Fruit fly (Drosophila melanogaster) whole organism, embryonic: ENCODE measurements around the gene CG5376.

Source experiments
- Ada2b ChIP-seq: fragments of 200-800 bp; sonication (Bioruptor generic); IDR thresholded peaks from 2 replicates; pipeline ENCODE4 v1.3.6; 2022; ENCODE audit warnings: missing biosample characterization, missing genetic modification characterization
- Aef1 ChIP-seq: fragments of 200-800 bp; sonication (Bioruptor generic); IDR thresholded peaks from 3 replicates; pipeline ENCODE4 v1.3.6; 2022; ENCODE audit warnings: missing biosample characterization, missing genetic modification characterization
- B-H1 ChIP-seq: fragments of 200-800 bp; sonication (Bioruptor generic); IDR thresholded peaks from 3 replicates; pipeline ENCODE4 v1.3.6; 2022; ENCODE audit warnings: missing biosample characterization, missing genetic modification characterization
- BtbVII ChIP-seq: fragments of 200-800 bp; sonication (Bioruptor generic); optimal IDR thresholded peaks from 3 replicates; lab custom pipeline; 2017; ENCODE audit warnings: missing biosample characterization, mild to moderate bottlenecking, missing genetic modification characterization
- CG10209 ChIP-seq: fragments of 200-800 bp; sonication (Bioruptor generic); optimal IDR thresholded peaks from 3 replicates; lab custom pipeline; 2017; ENCODE audit warnings: missing biosample characterization, mild to moderate bottlenecking, missing genetic modification characterization, missing genetic modification reagents
- CG1024 ChIP-seq: fragments of 200-800 bp; sonication (Bioruptor generic); IDR thresholded peaks from 2 replicates; pipeline ENCODE4 v1.3.6; 2022; ENCODE audit warnings: missing biosample characterization, missing genetic modification characterization
- CG12299 ChIP-seq: fragments of 200-800 bp; sonication (Bioruptor generic); optimal IDR thresholded peaks from 2 replicates; lab custom pipeline; 2018; ENCODE audit warnings: missing biosample characterization, mild to moderate bottlenecking, missing genetic modification characterization
- CG12391 ChIP-seq: fragments of 200-800 bp; sonication (Bioruptor generic); optimal IDR thresholded peaks from 3 replicates; lab custom pipeline; 2018; ENCODE audit warnings: missing biosample characterization, mild to moderate bottlenecking, missing genetic modification characterization, moderate library complexity
- CG15269 ChIP-seq: fragments of 200-800 bp; sonication (Bioruptor generic); optimal IDR thresholded peaks from 2 replicates; lab custom pipeline; 2018; ENCODE audit warnings: missing biosample characterization, mild to moderate bottlenecking, missing genetic modification characterization, moderate library complexity
- CG15696 ChIP-seq: fragments of 200-800 bp; sonication (Bioruptor generic); optimal IDR thresholded peaks from 2 replicates; lab custom pipeline; 2019; ENCODE audit warnings: missing biosample characterization, mild to moderate bottlenecking, missing genetic modification characterization, moderate library complexity
- CG1603 ChIP-seq: fragments of 200-800 bp; sonication (Bioruptor generic); optimal IDR thresholded peaks from 2 replicates; lab custom pipeline; 2019; ENCODE audit warnings: missing biosample characterization, mild to moderate bottlenecking, missing genetic modification characterization, moderate library complexity
- CG17802 ChIP-seq: fragments of 200-800 bp; sonication (Bioruptor generic); optimal IDR thresholded peaks from 2 replicates; lab custom pipeline; 2018; ENCODE audit warnings: missing biosample characterization, mild to moderate bottlenecking, missing genetic modification characterization, moderate library complexity
- CG2116 ChIP-seq: fragments of 200-800 bp; sonication (Bioruptor generic); optimal IDR thresholded peaks from 3 replicates; lab custom pipeline; 2018; ENCODE audit warnings: missing biosample characterization, mild to moderate bottlenecking, missing genetic modification characterization
- CG3847 ChIP-seq: fragments of 200-800 bp; sonication (Bioruptor generic); IDR thresholded peaks from 2 replicates; pipeline ENCODE4 v1.3.6; 2022; ENCODE audit warnings: missing biosample characterization, missing genetic modification characterization
- CG4282 ChIP-seq: fragments of 200-800 bp; sonication (Bioruptor generic); optimal IDR thresholded peaks from 2 replicates; lab custom pipeline; 2016; ENCODE audit warnings: missing biosample characterization, missing genetic modification characterization
- CG4328 ChIP-seq: fragments of 200-800 bp; sonication (Bioruptor generic); optimal IDR thresholded peaks from 3 replicates; lab custom pipeline; 2017; ENCODE audit warnings: missing biosample characterization, missing genetic modification reagents, missing genetic modification characterization
- CG6813 ChIP-seq: fragments of 200-800 bp; sonication (Bioruptor generic); optimal IDR thresholded peaks from 2 replicates; lab custom pipeline; 2017; ENCODE audit warnings: missing biosample characterization, missing genetic modification characterization, mild to moderate bottlenecking, moderate library complexity, missing genetic modification reagents
- CG6854 ChIP-seq: fragments of 200-800 bp; sonication (Bioruptor generic); optimal IDR thresholded peaks from 3 replicates; lab custom pipeline; 2017; ENCODE audit warnings: missing biosample characterization, mild to moderate bottlenecking, missing genetic modification characterization
- CG7556 ChIP-seq: fragments of 200-800 bp; sonication (Bioruptor generic); optimal IDR thresholded peaks from 2 replicates; lab custom pipeline; 2017; ENCODE audit warnings: missing biosample characterization, mild to moderate bottlenecking, missing genetic modification characterization
- CG7745 ChIP-seq: fragments of 200-800 bp; sonication (Bioruptor generic); optimal IDR thresholded peaks from 2 replicates; lab custom pipeline; 2018; ENCODE audit warnings: missing biosample characterization, mild to moderate bottlenecking, missing genetic modification characterization, moderate library complexity
- CG7963 ChIP-seq: fragments of 200-800 bp; sonication (Bioruptor generic); IDR thresholded peaks from 3 replicates; pipeline ENCODE4 v1.3.6; 2022; ENCODE audit warnings: missing biosample characterization, missing genetic modification characterization; ENCODE audit not compliant: partially characterized antibody
- CG8089 ChIP-seq: fragments of 200-800 bp; sonication (Bioruptor generic); optimal IDR thresholded peaks from 3 replicates; lab custom pipeline; 2016; ENCODE audit warnings: missing biosample characterization, missing genetic modification characterization
- CG8281 ChIP-seq: fragments of 200-800 bp; sonication (Bioruptor generic); optimal IDR thresholded peaks from 2 replicates; lab custom pipeline; 2018; ENCODE audit warnings: missing biosample characterization, mild to moderate bottlenecking, missing genetic modification characterization, moderate library complexity
- Doc3 ChIP-seq: fragments of 200-800 bp; sonication (Bioruptor generic); IDR thresholded peaks from 3 replicates; pipeline ENCODE4 v1.3.6; 2022; ENCODE audit warnings: missing biosample characterization, missing genetic modification characterization; ENCODE audit not compliant: partially characterized antibody
- Fer3 ChIP-seq: fragments of 200-800 bp; sonication (Bioruptor generic); optimal IDR thresholded peaks from 2 replicates; lab custom pipeline; 2018; ENCODE audit warnings: missing biosample characterization, mild to moderate bottlenecking, missing genetic modification characterization, moderate library complexity
- H15 ChIP-seq: fragments of 200-800 bp; sonication (Bioruptor generic); IDR thresholded peaks from 3 replicates; pipeline ENCODE4 v1.3.6; 2022; ENCODE audit warnings: missing biosample characterization, missing genetic modification characterization
- NC2α ChIP-seq: fragments of 200-800 bp; sonication (Bioruptor generic); optimal IDR thresholded peaks from 2 replicates; lab custom pipeline; 2016; ENCODE audit warnings: missing biosample characterization, missing genetic modification characterization
- Rx ChIP-seq: fragments of 200-800 bp; sonication (Bioruptor generic); IDR thresholded peaks from 2 replicates; pipeline ENCODE4 v1.3.6; 2022; ENCODE audit warnings: missing biosample characterization, missing genetic modification characterization
- Scr ChIP-seq: fragments of 200-800 bp; sonication (Bioruptor generic); IDR thresholded peaks from 2 replicates; pipeline ENCODE4 v1.3.6; 2022; ENCODE audit warnings: missing biosample characterization, missing genetic modification characterization; ENCODE audit not compliant: partially characterized antibody
- Sin3A ChIP-seq: fragments of >200 bp; optimal IDR thresholded peaks from 2 replicates; lab custom pipeline; 2018
- Sox102F ChIP-seq: fragments of 200-800 bp; sonication (Bioruptor generic); optimal IDR thresholded peaks from 2 replicates; lab custom pipeline; 2018; ENCODE audit warnings: missing biosample characterization, mild to moderate bottlenecking, missing genetic modification characterization, moderate library complexity
- Spps ChIP-seq: fragments of 200-800 bp; sonication (Bioruptor generic); optimal IDR thresholded peaks from 2 replicates; lab custom pipeline; 2018; ENCODE audit warnings: missing biosample characterization, mild to moderate bottlenecking, missing genetic modification characterization
- Sry-β ChIP-seq: fragments of 200-800 bp; sonication (Bioruptor generic); optimal IDR thresholded peaks from 2 replicates; lab custom pipeline; 2018; ENCODE audit warnings: missing biosample characterization, mild to moderate bottlenecking, missing genetic modification characterization, moderate library complexity
- Usf ChIP-seq: fragments of 200-800 bp; sonication (Bioruptor generic); optimal IDR thresholded peaks from 2 replicates; lab custom pipeline; 2017; ENCODE audit warnings: missing genotype, missing biosample characterization, missing genetic modification characterization
- cg ChIP-seq: fragments of 200-800 bp; sonication (Bioruptor generic); optimal IDR thresholded peaks from 3 replicates; lab custom pipeline; 2019; ENCODE audit warnings: missing biosample characterization, mild to moderate bottlenecking, missing genetic modification characterization, moderate library complexity
- crc ChIP-seq: fragments of 200-800 bp; sonication (Bioruptor generic); optimal IDR thresholded peaks from 2 replicates; lab custom pipeline; 2016; ENCODE audit warnings: missing biosample characterization, missing genetic modification characterization
- crp ChIP-seq, 2 experiments: fragments of 200-800 bp; sonication (Bioruptor generic); optimal IDR thresholded peaks; 2 replicates in 1 of 2; 3 replicates in 1 of 2; lab custom pipeline; 2017; ENCODE audit warnings: missing biosample characterization in 2 of 2, missing genetic modification characterization in 2 of 2, mild to moderate bottlenecking in 1 of 2, moderate library complexity in 1 of 2
- dpn ChIP-seq, 2 experiments: fragments of 200-800 bp; sonication (Bioruptor generic); optimal IDR thresholded peaks; 3 replicates each; lab custom pipeline; 2016; ENCODE audit warnings: missing biosample characterization in 2 of 2, missing genetic modification characterization in 2 of 2
- fu2 ChIP-seq: fragments of 200-800 bp; sonication (Bioruptor generic); optimal IDR thresholded peaks from 2 replicates; lab custom pipeline; 2016; ENCODE audit warnings: missing biosample characterization, missing genetic modification characterization
- gt ChIP-seq: fragments of 200-800 bp; sonication (Bioruptor generic); IDR thresholded peaks from 2 replicates; pipeline ENCODE4 v1.3.6; 2022; ENCODE audit warnings: missing biosample characterization, missing genetic modification characterization
- ken ChIP-seq: fragments of 200-800 bp; sonication (Bioruptor generic); IDR thresholded peaks from 3 replicates; pipeline ENCODE4 v1.3.6; 2022; ENCODE audit warnings: missing biosample characterization, missing genetic modification characterization
- lilli ChIP-seq: fragments of 200-800 bp; sonication (Bioruptor generic); optimal IDR thresholded peaks from 3 replicates; lab custom pipeline; 2016; ENCODE audit warnings: missing biosample characterization, missing genetic modification characterization
- lola ChIP-seq, 3 experiments: fragments of >200 bp in 2 of 3; fragments of 200-800 bp in 1 of 3; sonication (Bioruptor generic) in 1 of 3; optimal IDR thresholded peaks; 2 replicates each; lab custom pipeline; 2017 to 2019; ENCODE audit warnings: missing biosample characterization in 3 of 3, missing genetic modification characterization in 3 of 3, mild to moderate bottlenecking in 1 of 3, moderate library complexity in 1 of 3
- nmo ChIP-seq: fragments of 200-800 bp; sonication (Bioruptor generic); optimal IDR thresholded peaks from 2 replicates; lab custom pipeline; 2018; ENCODE audit warnings: missing biosample characterization, mild to moderate bottlenecking, missing genetic modification characterization, moderate library complexity
- pb ChIP-seq: fragments of 200-800 bp; sonication (Bioruptor generic); optimal IDR thresholded peaks from 3 replicates; lab custom pipeline; 2016; ENCODE audit warnings: missing biosample characterization, missing genetic modification characterization
- pita ChIP-seq: fragments of 200-800 bp; sonication (Bioruptor generic); optimal IDR thresholded peaks from 2 replicates; lab custom pipeline; 2017; ENCODE audit warnings: missing biosample characterization, mild to moderate bottlenecking, missing genetic modification characterization
- sisA ChIP-seq: fragments of 200-800 bp; sonication (Bioruptor generic); IDR thresholded peaks from 2 replicates; pipeline ENCODE4 v1.3.6; 2022; ENCODE audit warnings: missing biosample characterization, missing genetic modification characterization
- sob ChIP-seq: fragments of 200-800 bp; sonication (Bioruptor generic); IDR thresholded peaks from 2 replicates; pipeline ENCODE4 v1.3.6; 2022; ENCODE audit warnings: missing biosample characterization, missing genetic modification characterization
- tna ChIP-seq: fragments of 200-800 bp; sonication (Bioruptor generic); IDR thresholded peaks from 2 replicates; pipeline ENCODE4 v1.3.6; 2022; ENCODE audit warnings: missing biosample characterization, missing genetic modification characterization; ENCODE audit not compliant: partially characterized antibody
- unc-4 ChIP-seq: fragments of 200-800 bp; sonication (Bioruptor generic); IDR thresholded peaks from 2 replicates; pipeline ENCODE4 v1.3.6; 2022; ENCODE audit warnings: missing biosample characterization, missing genetic modification characterization; ENCODE audit not compliant: partially characterized antibody

CG5376 gene

dm6 chr3R:22487037-22487492 lies 1.7 kb downstream of the CG5376 start, which contains the start of gene Pfdn5 (continued):
- TF ChIP-seq Usf (GFP tag; lab: Kevin White, UChicago) (no peak), CG4328 (GFP tag; lab: Kevin White, UChicago) (no peak), CG12299 (tag; lab: Kevin White, UChicago) (no peak), crc (no peak), Sin3A (lab: Kevin White, UChicago) (peak; percentile 44), CG17802 (tag; lab: Kevin White, UChicago) (no peak), CG7556 (GFP tag; lab: Kevin White, UChicago) (no peak), sisA (GFP tag; lab: Robert Waterston, UW) (no peak), CG2116 (GFP tag; lab: Kevin White, UChicago) (peak; percentile 98), pb (GFP tag; lab: Kevin White, UChicago) (no peak), Spps (tag; lab: Kevin White, UChicago) (no peak), CG3847 (GFP tag; lab: Robert Waterston, UW) (0 out of 2 replicates have a peak, but pooled peaks have one; percentile 15), H15 (GFP tag; lab: Robert Waterston, UW) (no peak), CG8281 (tag; lab: Kevin White, UChicago) (no peak), CG12391 (tag; lab: Kevin White, UChicago) (no peak), CG7963 (GFP tag; lab: Robert Waterston, UW) (peak; percentile 89), CG8089 (GFP tag; lab: Kevin White, UChicago) (no peak), nmo (GFP tag; lab: Kevin White, UChicago) (no peak), dpn (GFP tag; optimal IDR thresholded peaks at IDR 0.05; lab: Kevin White, UChicago) (peak; percentile 13 to 18), lola (GFP tag; optimal IDR thresholded peaks at IDR 0.05; lab: Kevin White, UChicago) (no peak), tna (GFP tag; lab: Robert Waterston, UW) (peak; percentile 87), sob (no peak), NC2α (GFP tag; lab: Kevin White, UChicago) (no peak), fu2 (GFP tag; lab: Kevin White, UChicago) (peak; percentile 5), B-H1 (GFP tag; lab: Robert Waterston, UW) (no peak), unc-4 (GFP tag; lab: Robert Waterston, UW) (peak; percentile 78), CG6854 (GFP tag; lab: Kevin White, UChicago) (no peak), ken (no peak), gt (GFP tag; lab: Robert Waterston, UW) (no peak), Ada2b (GFP tag; lab: Robert Waterston, UW) (no peak), BtbVII (GFP tag; lab: Kevin White, UChicago) (no peak), CG6813 (GFP tag; lab: Kevin White, UChicago) (no peak), crp (GFP tag; optimal IDR thresholded peaks at IDR 0.05; lab: Kevin White, UChicago) (peak in 1 of 2 experiments; percentile 38), lilli (GFP tag; lab: Kevin White, UChicago) (no peak), CG15696 (no peak), CG4282 (GFP tag; lab: Kevin White, UChicago) (no peak), CG7745 (no peak), Sry-β (GFP tag; lab: Kevin White, UChicago) (peak; percentile 60), CG1024 (GFP tag; lab: Robert Waterston, UW) (no peak), Sox102F (GFP tag; lab: Kevin White, UChicago) (no peak), Aef1 (GFP tag; lab: Robert Waterston, UW) (no peak), Rx (GFP tag; lab: Robert Waterston, UW) (no peak), pita (GFP tag; lab: Kevin White, UChicago) (no peak), cg (GFP tag; lab: Kevin White, UChicago) (no peak), Doc3 (GFP tag; lab: Robert Waterston, UW) (peak; percentile 62; the same call in 2 of the 3 replicates), CG15269 (tag; lab: Kevin White, UChicago) (no peak), CG1603 (tag; lab: Kevin White, UChicago) (no peak), CG10209 (GFP tag; lab: Kevin White, UChicago) (no peak), Fer3 (no peak), Scr (GFP tag; lab: Robert Waterston, UW) (peak; percentile 78)
